Fruit fly (Drosophila melanogaster): ENCODE data around the gene Nrt.
A peak's percentile ranks its signal among the peaks of the same experiment; 100 is the strongest.

Nrt gene

dm6 chr3L:16779704-16780173, 13.9 kb downstream of the Nrt start, which contains the start of the genes mus302 and CG9705 (continued):
- peak; percentile 11 to 49 for TF ChIP-seq Hr51 (GFP tag; optimal IDR thresholded peaks at IDR 0.05)
- peak; percentile 73 for TF ChIP-seq CG31441 (GFP tag; IDR thresholded peaks at IDR 0.05)
- no peak for TF ChIP-seq dan (GFP tag; IDR thresholded peaks at IDR 0.05)
- TF ChIP-seq pb (GFP tag; optimal IDR thresholded peaks at IDR 0.05): no peak
- no peak for TF ChIP-seq CG1529 (GFP tag; optimal IDR thresholded peaks at IDR 0.05)
- TF ChIP-seq Dref (GFP tag; IDR thresholded peaks at IDR 0.05): peak; percentile 51
- peak; percentile 75 for TF ChIP-seq CG16813 (GFP tag; IDR thresholded peaks at IDR 0.05; ENCODE audit: partially characterized antibody)
- no peak for TF ChIP-seq hkb (optimal IDR thresholded peaks at IDR 0.05)
- 0 out of 2 replicates have a peak, but pooled peaks have one; percentile 17 for TF ChIP-seq hkb (GFP tag; IDR thresholded peaks at IDR 0.05)
- no peak for TF ChIP-seq CG12071 (GFP tag; optimal IDR thresholded peaks at IDR 0.05)
- TF ChIP-seq dysf (GFP tag; IDR thresholded peaks at IDR 0.05): 0 out of 3 replicates have a peak, but pooled peaks have one; percentile 30
- TF ChIP-seq Lhr (GFP tag; optimal IDR thresholded peaks at IDR 0.05): peak; percentile 61
- no peak for TF ChIP-seq lab (GFP tag; optimal IDR thresholded peaks at IDR 0.05)
- no peak for TF ChIP-seq CG16863 (GFP tag; optimal IDR thresholded peaks at IDR 0.05)
- TF ChIP-seq Scr (GFP tag; IDR thresholded peaks at IDR 0.05; ENCODE audit: partially characterized antibody): peak; percentile 80
- TF ChIP-seq Aef1 (GFP tag; IDR thresholded peaks at IDR 0.05): peak; percentile 41; the same call in 2 of the 3 replicates
- TF ChIP-seq tna (GFP tag; IDR thresholded peaks at IDR 0.05; ENCODE audit: partially characterized antibody): no peak
- TF ChIP-seq CG10462 (GFP tag; optimal IDR thresholded peaks at IDR 0.05): no peak
- TF ChIP-seq CG13296 (GFP tag; optimal IDR thresholded peaks at IDR 0.05): peak; percentile 30
- TF ChIP-seq Doc3 (GFP tag; IDR thresholded peaks at IDR 0.05; ENCODE audit: partially characterized antibody): peak; percentile 69; the same call in 1 of the 3 replicates
- no peak for TF ChIP-seq CG10654 (GFP tag; optimal IDR thresholded peaks at IDR 0.05)
- TF ChIP-seq Dll (GFP tag; IDR thresholded peaks at IDR 0.05; ENCODE audit: partially characterized antibody): peak; percentile 84
- peak; percentile 33 for TF ChIP-seq CG12155 (GFP tag; optimal IDR thresholded peaks at IDR 0.05)
- no peak for TF ChIP-seq Hr39 (optimal IDR thresholded peaks at IDR 0.05)
- no peak for TF ChIP-seq CG17385 (GFP tag; optimal IDR thresholded peaks at IDR 0.05)
- TF ChIP-seq dpn (GFP tag; optimal IDR thresholded peaks at IDR 0.05): peak; percentile 8 to 56
- TF ChIP-seq CG11695 (GFP tag; IDR thresholded peaks at IDR 0.05): 0 out of 3 replicates have a peak, but pooled peaks have one; percentile 26
- peak; percentile 17 for TF ChIP-seq CG18619 (GFP tag; optimal IDR thresholded peaks at IDR 0.05)
- peak; percentile 31 for TF ChIP-seq Blimp-1 (GFP tag; optimal IDR thresholded peaks at IDR 0.05)
- TF ChIP-seq CG12769 (tag; optimal IDR thresholded peaks at IDR 0.05): no peak
- TF ChIP-seq bsh (GFP tag; optimal IDR thresholded peaks at IDR 0.05): peak in 1 of 2 experiments; percentile 28
- TF ChIP-seq otp (GFP tag; IDR thresholded peaks at IDR 0.05): no peak
- peak; percentile 41 for TF ChIP-seq Ptx1 (GFP tag; IDR thresholded peaks at IDR 0.05)
- peak; percentile 38 for TF ChIP-seq Fer2 (tag; optimal IDR thresholded peaks at IDR 0.05)
- TF ChIP-seq CG5953 (GFP tag; IDR thresholded peaks at IDR 0.05): no peak
- no peak for TF ChIP-seq cwo (GFP tag; optimal IDR thresholded peaks at IDR 0.05)
- no peak for TF ChIP-seq schlank (tag; optimal IDR thresholded peaks at IDR 0.05)
- peak; percentile 22 for TF ChIP-seq Mad (GFP tag; optimal IDR thresholded peaks at IDR 0.05)
- TF ChIP-seq CG11247 (GFP tag; IDR thresholded peaks at IDR 0.05): no peak
- TF ChIP-seq CG14441 (GFP tag; IDR thresholded peaks at IDR 0.05): peak; percentile 33; the same call in 1 of the 2 replicates
- no peak for TF ChIP-seq CG8765 (GFP tag; IDR thresholded peaks at IDR 0.05)
- peak; percentile 8 for TF ChIP-seq CG4820 (GFP tag; optimal IDR thresholded peaks at IDR 0.05)
- peak; percentile 47 for TF ChIP-seq CG6689 (GFP tag; IDR thresholded peaks at IDR 0.05)
- no peak for TF ChIP-seq ATbp (GFP tag; optimal IDR thresholded peaks at IDR 0.05)
- TF ChIP-seq CG9817 (tag; optimal IDR thresholded peaks at IDR 0.05): peak; percentile 56
- TF ChIP-seq CkIIα-i1 (GFP tag; IDR thresholded peaks at IDR 0.05): no peak
- peak; percentile 73 for TF ChIP-seq CG9932 (GFP tag; IDR thresholded peaks at IDR 0.05)
- peak; percentile 19 for TF ChIP-seq gcm (GFP tag; optimal IDR thresholded peaks at IDR 0.05)
- TF ChIP-seq PHDP (tag; optimal IDR thresholded peaks at IDR 0.05): peak; percentile 32
- TF ChIP-seq CG10979 (tag; optimal IDR thresholded peaks at IDR 0.05): peak; percentile 33

Data from whole organism, embryonic.